Fruit fly (Drosophila melanogaster) whole organism, prepupa: ENCODE results near the gene CG15322.

Experiments
- CG31627 ChIP-seq: fragments of 200-800 bp; sonication (Bioruptor generic); optimal IDR thresholded peaks from 3 replicates; lab custom pipeline; 2016; ENCODE audit warnings: missing biosample characterization, missing genetic modification characterization
- CG6792 ChIP-seq: fragments of 200-800 bp; sonication (Bioruptor generic); optimal IDR thresholded peaks from 3 replicates; lab custom pipeline; 2016; ENCODE audit warnings: missing biosample characterization, missing genetic modification characterization
- Met ChIP-seq: fragments of 200-800 bp; sonication (Bioruptor generic); optimal IDR thresholded peaks from 3 replicates; lab custom pipeline; 2016; ENCODE audit warnings: missing biosample characterization, missing genetic modification characterization
- Sox102F ChIP-seq: fragments of 200-800 bp; sonication (Bioruptor generic); optimal IDR thresholded peaks from 2 replicates; lab custom pipeline; 2016; ENCODE audit warnings: missing biosample characterization, mild to moderate bottlenecking, missing genetic modification characterization
- lz ChIP-seq: fragments of 200-800 bp; sonication (Bioruptor generic); optimal IDR thresholded peaks from 3 replicates; lab custom pipeline; 2016; ENCODE audit warnings: missing biosample characterization, missing genetic modification characterization

DNA sequence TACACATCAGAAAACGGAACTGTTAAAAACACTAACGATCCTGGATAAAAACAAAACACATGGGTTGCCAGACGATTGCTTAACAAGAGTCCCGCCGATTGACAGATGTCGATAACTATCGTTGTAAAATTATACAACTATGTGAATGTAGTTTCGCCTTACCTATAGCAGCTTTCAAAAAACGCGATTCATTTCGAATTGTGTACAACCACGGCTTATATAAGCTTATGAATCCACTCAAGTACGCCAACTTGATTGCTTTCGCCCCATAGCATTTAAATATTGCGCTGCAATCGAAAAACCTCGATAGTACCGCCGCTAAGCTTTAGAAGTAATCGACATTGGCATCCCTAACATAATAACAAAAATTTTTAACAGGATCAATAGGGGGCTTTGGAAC is 36.5 kb downstream of the CG15322 start, which contains the start of the genes CG9581 and CG9578:
- TF ChIP-seq CG6792 (GFP tag; lab: Kevin White, UChicago): no peak
- no peak for TF ChIP-seq CG31627 (GFP tag; lab: Kevin White, UChicago)
- TF ChIP-seq Met (GFP tag; lab: Kevin White, UChicago): no peak
- no peak for TF ChIP-seq lz (GFP tag; lab: Kevin White, UChicago)
- TF ChIP-seq Sox102F (GFP tag; lab: Kevin White, UChicago): no peak
